Worm (Caenorhabditis elegans) whole organism, L3 larva: ENCODE data around the gene C16C10.8.

Experiments used
- R02D3.7 ChIP-seq: fragments of 150-350 bp; optimal IDR thresholded peaks from 2 replicates; lab custom pipeline; 2014; ENCODE audit warnings: missing biosample characterization, missing genetic modification characterization
- ZK546.5 ChIP-seq: sonication (generic microtip); optimal IDR thresholded peaks from 2 replicates; lab custom pipeline; 2017; ENCODE audit warnings: missing biosample characterization, missing genetic modification characterization
- ama-1 ChIP-seq: fragments of 150-350 bp; optimal IDR thresholded peaks from 2 replicates; lab custom pipeline; 2018
- ceh-28 ChIP-seq: fragments of 150-350 bp; optimal IDR thresholded peaks from 2 replicates; lab custom pipeline; 2014; ENCODE audit warnings: missing biosample characterization, missing genetic modification reagents, missing genetic modification characterization
- ceh-82 ChIP-seq: fragments of 150-350 bp; optimal IDR thresholded peaks from 2 replicates; lab custom pipeline; 2014; ENCODE audit warnings: missing biosample characterization, missing genetic modification characterization
- daf-12 ChIP-seq: fragments of 150-350 bp; optimal IDR thresholded peaks from 2 replicates; lab custom pipeline; 2014; ENCODE audit warnings: missing biosample characterization, missing genetic modification reagents, missing genetic modification characterization
- elt-2 ChIP-seq: sonication (generic microtip); optimal IDR thresholded peaks from 2 replicates; lab custom pipeline; 2016; ENCODE audit warnings: missing genetic modification reagents, mild to moderate bottlenecking, missing genetic modification characterization, missing compliant biosample characterization
- elt-3 ChIP-seq, 3 experiments: fragments of 150-350 bp in 1 of 3; sonication (generic microtip) in 2 of 3; optimal IDR thresholded peaks; 2 replicates in 2 of 3; 4 replicates in 1 of 3; lab custom pipeline; 2014 to 2017; ENCODE audit warnings: missing biosample characterization in 3 of 3, missing genetic modification characterization in 3 of 3
- eor-1 ChIP-seq, 2 experiments: fragments of 150-350 bp; optimal IDR thresholded peaks; 2 replicates each; lab custom pipeline; 2014 to 2018; ENCODE audit warnings: missing biosample characterization in 2 of 2, missing genetic modification characterization in 2 of 2
- fkh-10 ChIP-seq: sonication (generic microtip); optimal IDR thresholded peaks from 2 replicates; lab custom pipeline; 2017; ENCODE audit warnings: missing biosample characterization, missing genetic modification reagents, missing genetic modification characterization
- fkh-2 ChIP-seq: fragments of 150-350 bp; optimal IDR thresholded peaks from 2 replicates; lab custom pipeline; 2014; ENCODE audit warnings: missing biosample characterization, missing genetic modification reagents, missing genetic modification characterization
- fos-1 ChIP-seq: fragments of 150-350 bp; optimal IDR thresholded peaks from 2 replicates; lab custom pipeline; 2014; ENCODE audit warnings: missing biosample characterization, missing genetic modification characterization
- hmg-11 ChIP-seq: sonication (generic microtip); optimal IDR thresholded peaks from 2 replicates; lab custom pipeline; 2016; ENCODE audit warnings: missing genetic modification characterization, missing compliant biosample characterization
- jun-1 ChIP-seq: fragments of 150-350 bp; optimal IDR thresholded peaks from 2 replicates; lab custom pipeline; 2014; ENCODE audit warnings: missing biosample characterization, missing genetic modification reagents, missing genetic modification characterization
- lin-15B ChIP-seq: fragments of 150-350 bp; optimal IDR thresholded peaks from 2 replicates; lab custom pipeline; 2014; ENCODE audit warnings: missing biosample characterization, missing genetic modification characterization
- lin-39 ChIP-seq: fragments of 150-350 bp; optimal IDR thresholded peaks from 2 replicates; lab custom pipeline; 2018; ENCODE audit warnings: missing biosample characterization, missing genetic modification reagents, missing genetic modification characterization
- lsy-12 ChIP-seq: sonication (generic microtip); optimal IDR thresholded peaks from 2 replicates; lab custom pipeline; 2016; ENCODE audit warnings: mild to moderate bottlenecking, missing genetic modification characterization, missing compliant biosample characterization
- mdl-1 ChIP-seq: fragments of 150-350 bp; optimal IDR thresholded peaks from 2 replicates; lab custom pipeline; 2014; ENCODE audit warnings: missing biosample characterization, missing genetic modification characterization
- nfya-1 ChIP-seq: sonication (generic microtip); optimal IDR thresholded peaks from 2 replicates; lab custom pipeline; 2017; ENCODE audit warnings: missing genetic modification characterization, mild to moderate bottlenecking, missing compliant biosample characterization, antibody characterized with exemption, moderate library complexity; ENCODE audit not compliant: insufficient read depth
- nhr-237 ChIP-seq: fragments of 150-350 bp; optimal IDR thresholded peaks from 2 replicates; lab custom pipeline; 2014; ENCODE audit warnings: missing biosample characterization, missing genetic modification characterization
- nhr-25 ChIP-seq: sonication (generic microtip); optimal IDR thresholded peaks from 2 replicates; lab custom pipeline; 2017; ENCODE audit warnings: missing biosample characterization, missing genetic modification characterization
- nhr-28 ChIP-seq: fragments of 150-350 bp; optimal IDR thresholded peaks from 2 replicates; lab custom pipeline; 2014; ENCODE audit warnings: missing biosample characterization, missing genetic modification characterization
- nhr-43 ChIP-seq: sonication (generic microtip); optimal IDR thresholded peaks from 2 replicates; lab custom pipeline; 2016; ENCODE audit warnings: mild to moderate bottlenecking, missing genetic modification characterization, missing compliant biosample characterization; ENCODE audit not compliant: poor library complexity, severe bottlenecking
- nhr-67 ChIP-seq: fragments of 150-350 bp; optimal IDR thresholded peaks from 2 replicates; lab custom pipeline; 2014; ENCODE audit warnings: missing biosample characterization, missing genetic modification characterization
- nhr-76 ChIP-seq: fragments of 150-350 bp; sonication (generic microtip); optimal IDR thresholded peaks from 5 replicates; lab custom pipeline; 2014; ENCODE audit warnings: missing biosample characterization, missing genetic modification characterization
- nhr-77 ChIP-seq: fragments of 150-350 bp; optimal IDR thresholded peaks from 2 replicates; lab custom pipeline; 2014; ENCODE audit warnings: missing biosample characterization, missing genetic modification characterization
- pqm-1 ChIP-seq: fragments of 150-350 bp; optimal IDR thresholded peaks from 2 replicates; lab custom pipeline; 2017; ENCODE audit warnings: missing biosample characterization, missing genetic modification characterization, inconsistent platforms
- skn-1 ChIP-seq: fragments of 150-350 bp; optimal IDR thresholded peaks from 2 replicates; lab custom pipeline; 2014; ENCODE audit warnings: missing biosample characterization, missing genetic modification characterization
- snpc-4 ChIP-seq: fragments of 150-350 bp; optimal IDR thresholded peaks from 2 replicates; lab custom pipeline; 2014; ENCODE audit warnings: missing biosample characterization, missing genetic modification characterization
- unc-62 ChIP-seq: fragments of 150-350 bp; sonication (generic microtip); optimal IDR thresholded peaks from 4 replicates; lab custom pipeline; 2014; ENCODE audit warnings: missing biosample characterization, missing genetic modification reagents, missing genetic modification characterization
- ztf-11 ChIP-seq: fragments of 150-350 bp; optimal IDR thresholded peaks from 2 replicates; lab custom pipeline; 2014; ENCODE audit warnings: missing biosample characterization, missing genetic modification characterization

The C16C10.8 gene

DNA sequence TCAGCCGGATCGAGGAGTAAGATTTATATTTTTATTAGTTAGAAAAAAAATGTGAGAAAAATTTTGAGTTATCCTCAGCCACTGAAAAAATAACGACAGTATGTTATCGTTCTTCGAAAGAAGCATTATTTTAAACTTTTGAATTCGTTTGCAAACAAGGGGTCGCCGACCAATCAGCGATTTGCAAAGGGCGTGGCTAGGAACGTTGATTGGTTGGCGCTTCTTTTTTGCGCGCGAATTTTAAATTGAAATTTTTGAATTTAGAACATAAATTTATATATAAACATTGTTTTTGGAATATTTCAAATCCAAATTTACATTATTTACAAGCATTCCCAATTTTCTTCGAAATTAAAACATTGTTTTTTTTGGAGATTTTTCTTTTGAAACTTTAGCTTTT is 20.8 kb downstream of the C16C10.8 start:
- TF ChIP-seq nhr-76 (tag; lab: Kevin White, UChicago) (no peak), ZK546.5 (no peak), skn-1 (tag; lab: Kevin White, UChicago) (no peak), nfya-1 (tag; lab: Kevin White, UChicago) (peak; percentile 85), ztf-11 (no peak), nhr-25 (tag; lab: Kevin White, UChicago) (no peak)

DNA sequence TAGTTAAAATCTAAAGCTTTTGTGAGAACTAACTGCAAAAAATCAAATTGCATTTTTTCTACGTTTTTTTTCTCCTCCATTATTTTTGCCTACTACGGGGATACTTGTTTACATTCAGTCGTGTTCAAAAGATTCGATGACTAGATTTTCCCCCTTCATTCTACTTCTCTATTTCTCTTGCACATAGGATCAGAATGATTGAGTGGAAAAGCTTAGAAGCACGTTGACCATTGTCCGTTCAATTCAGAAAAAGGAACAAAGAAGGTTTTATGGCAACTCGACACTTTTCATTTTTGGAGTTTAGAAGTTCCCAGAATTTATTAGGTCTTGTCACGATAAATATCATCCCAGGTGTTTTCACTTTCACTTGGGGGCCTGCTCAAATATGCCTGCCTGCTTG is 26.8 kb downstream of the C16C10.8 start:
- TF ChIP-seq lin-39 (peak; percentile 46), unc-62 (GFP tag; lab: Kevin White, UChicago) (no peak), nhr-77 (no peak)
- TF ChIP-seq, all 47 proteins: peak for 1

DNA sequence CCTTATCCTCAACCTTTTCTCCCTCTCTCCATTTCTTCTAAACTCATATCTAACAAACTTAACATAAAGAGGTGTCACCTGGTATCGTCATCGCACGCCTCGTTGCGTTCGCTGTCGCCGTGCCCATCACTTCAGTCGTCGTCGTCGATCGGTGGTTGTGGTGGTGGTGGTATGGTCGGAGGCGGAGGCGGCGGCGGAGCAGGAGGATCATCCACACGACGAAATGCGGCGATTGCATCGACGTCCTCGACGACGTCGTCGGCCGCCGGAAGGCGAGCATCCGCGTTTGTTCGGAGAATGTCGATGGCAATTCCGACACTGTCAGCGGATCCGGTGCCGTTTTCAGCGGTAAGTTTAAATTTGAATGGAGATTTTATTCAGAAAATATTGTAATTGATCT is 29.9 kb downstream of the C16C10.8 start:
- TF ChIP-seq hmg-11 (tag; lab: Kevin White, UChicago) (no peak), mdl-1 (tag; lab: Kevin White, UChicago) (no peak), pqm-1 (tag; lab: Kevin White, UChicago) (no peak), lin-15B (tag; lab: Kevin White, UChicago) (no peak), nhr-67 (tag; lab: Kevin White, UChicago) (no peak), ama-1 (lab: Kevin White, UChicago) (no peak), lsy-12 (tag; lab: Kevin White, UChicago) (no peak), fkh-2 (tag; lab: Kevin White, UChicago) (no peak), nhr-237 (tag; lab: Kevin White, UChicago) (no peak), fos-1 (tag; lab: Kevin White, UChicago) (no peak), elt-3 (tag; optimal IDR thresholded peaks at IDR 0.05; lab: Kevin White, UChicago) (no peak), ceh-28 (no peak), elt-2 (tag; lab: Kevin White, UChicago) (no peak), lin-39 (no peak), eor-1 (tag; optimal IDR thresholded peaks at IDR 0.05; lab: Kevin White, UChicago) (no peak)

DNA sequence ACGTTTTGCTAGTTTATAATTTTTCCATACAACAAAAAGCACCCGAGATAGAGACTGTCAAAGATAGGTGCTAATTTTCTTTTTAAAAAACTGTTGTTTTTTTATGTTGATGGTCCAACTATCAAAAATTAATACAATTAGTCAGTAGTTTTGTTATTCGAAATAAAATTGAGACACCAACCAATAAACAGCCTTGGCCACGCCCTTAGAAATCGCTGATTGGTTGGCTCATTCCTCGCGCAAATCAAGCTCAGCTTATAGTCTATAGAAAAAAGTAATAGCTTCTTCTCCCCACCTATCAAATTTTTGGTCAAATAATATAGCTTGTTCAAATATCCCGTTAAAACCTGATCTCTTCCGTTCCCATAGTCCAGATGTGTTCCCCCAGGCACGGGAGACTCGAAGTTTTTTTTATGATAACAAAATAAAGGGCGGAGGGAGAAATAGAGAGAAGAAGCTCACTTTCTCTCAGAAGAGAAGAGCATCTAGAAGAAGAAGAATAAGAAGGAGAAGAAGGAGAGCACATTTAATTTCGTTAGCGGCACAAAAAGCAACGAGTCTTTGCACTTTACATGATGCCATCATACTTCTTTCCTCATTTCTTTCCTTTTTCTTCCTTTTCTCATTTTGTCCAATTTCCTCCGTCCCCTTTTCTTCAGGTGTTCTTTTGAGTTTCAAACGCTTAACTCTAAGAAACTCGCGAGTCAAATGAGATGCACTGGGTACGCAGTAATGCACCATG is 32.0 kb downstream of the C16C10.8 start:
- TF ChIP-seq nfya-1 (tag; lab: Kevin White, UChicago): peak; percentile 95
- peak; percentile 50 for TF ChIP-seq fkh-10 (GFP tag; lab: Kevin White, UChicago)
- TF ChIP-seq jun-1 (tag; lab: Kevin White, UChicago): no peak
- no peak for TF ChIP-seq snpc-4
- no peak for TF ChIP-seq eor-1 (tag; optimal IDR thresholded peaks at IDR 0.05; lab: Kevin White, UChicago)
- no peak for TF ChIP-seq hmg-11 (tag; lab: Kevin White, UChicago)
- TF ChIP-seq nhr-28 (tag; lab: Kevin White, UChicago): no peak
- no peak for TF ChIP-seq daf-12 (tag; lab: Kevin White, UChicago)
- no peak for TF ChIP-seq R02D3.7 (tag; lab: Kevin White, UChicago)
- TF ChIP-seq nhr-43: no peak
- no peak for TF ChIP-seq nhr-67 (tag; lab: Kevin White, UChicago)
- TF ChIP-seq fkh-2 (tag; lab: Kevin White, UChicago): no peak
- TF ChIP-seq ceh-82: no peak

DNA sequence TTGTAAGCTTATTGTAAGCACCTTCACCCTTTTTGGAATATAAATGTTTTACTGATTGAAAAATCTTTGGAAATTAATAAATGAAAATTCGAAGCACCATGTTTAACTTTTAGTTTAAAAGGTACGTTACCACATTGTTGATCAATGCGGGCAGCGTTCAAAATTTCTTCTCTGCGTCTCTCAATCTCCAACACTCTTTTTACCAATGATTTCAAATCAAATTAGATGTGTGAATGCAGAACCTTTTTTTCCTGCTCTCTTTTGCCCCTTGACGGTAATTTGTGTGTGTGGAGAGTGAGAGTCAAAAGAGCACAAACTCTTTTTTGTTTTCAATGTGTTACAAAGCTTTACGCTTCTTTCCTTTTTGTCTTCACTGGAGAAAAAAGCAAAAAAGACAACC is 40.1 kb downstream of the C16C10.8 start:
- TF ChIP-seq fkh-10 (GFP tag; lab: Kevin White, UChicago): peak; percentile 14
- TF ChIP-seq hmg-11 (tag; lab: Kevin White, UChicago): no peak

DNA sequence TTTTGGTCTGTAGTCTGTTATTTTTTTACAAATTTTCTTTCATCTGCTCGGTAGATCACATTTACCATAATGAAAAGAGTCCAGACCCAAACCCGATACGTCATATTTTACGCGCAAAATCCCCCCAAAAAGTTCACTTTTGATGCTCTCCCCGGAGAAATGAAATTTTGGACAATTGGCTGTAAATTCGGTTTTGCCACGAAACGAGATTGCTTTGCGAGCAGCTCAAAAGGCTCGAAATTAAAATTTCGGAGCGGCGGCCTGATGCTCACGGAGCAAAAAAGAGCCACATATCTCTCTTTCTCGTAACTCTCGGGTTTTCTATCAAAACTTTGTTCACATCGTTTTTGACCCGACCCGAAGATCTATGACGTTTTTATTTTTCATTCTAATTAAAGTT is 40.7 kb downstream of the C16C10.8 start:
- TF ChIP-seq fkh-10 (GFP tag; lab: Kevin White, UChicago) (peak; percentile 3), R02D3.7 (tag; lab: Kevin White, UChicago) (no peak)
